Fruit fly (Drosophila melanogaster): ENCODE data around the gene PolrMT.

The PolrMT gene

DNA sequence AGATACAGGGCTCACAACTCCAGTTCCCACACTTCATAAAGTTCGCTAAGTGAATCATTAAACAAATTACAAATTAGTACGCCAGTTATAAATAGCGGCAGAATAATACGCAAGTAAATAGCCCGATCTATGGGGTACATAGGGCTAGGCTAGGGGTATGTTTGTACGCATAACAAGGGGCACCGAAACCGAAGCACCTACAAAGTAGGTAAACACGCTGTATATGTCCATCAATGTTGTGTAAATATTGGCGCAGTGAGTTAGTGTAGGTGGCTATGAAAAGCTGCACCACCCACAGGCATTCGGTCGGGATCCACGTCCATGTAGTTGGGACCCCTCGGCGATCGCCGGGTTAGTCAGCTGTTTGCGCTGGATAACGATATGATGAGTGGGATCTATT is 36.0 kb downstream of the PolrMT start (continued):
- TF ChIP-seq pan (optimal IDR thresholded peaks at IDR 0.05) = no peak
- peak in 1 of 2 experiments; percentile 89 for TF ChIP-seq pan (GFP tag; optimal IDR thresholded peaks at IDR 0.05 in 1 of 2, IDR thresholded peaks at IDR 0.05 in 1 of 2)
- TF ChIP-seq caup (GFP tag; optimal IDR thresholded peaks at IDR 0.05; ENCODE audit: severe bottlenecking) = peak; percentile 97
- TF ChIP-seq danr (GFP tag; IDR thresholded peaks at IDR 0.05) = peak; percentile 82
- peak; percentile 67 for TF ChIP-seq CG17802 (tag; optimal IDR thresholded peaks at IDR 0.05)
- peak; percentile 82 for TF ChIP-seq CG11093 (GFP tag; IDR thresholded peaks at IDR 0.05)
- TF ChIP-seq tin (GFP tag; optimal IDR thresholded peaks at IDR 0.05) = peak; percentile 80
- peak; percentile 97 for TF ChIP-seq CG12071 (GFP tag; optimal IDR thresholded peaks at IDR 0.05)
- TF ChIP-seq HLH4C (GFP tag; IDR thresholded peaks at IDR 0.05; ENCODE audit: partially characterized antibody) = no peak
- TF ChIP-seq Max (GFP tag; optimal IDR thresholded peaks at IDR 0.05) = peak; percentile 91
- peak; percentile 83 for TF ChIP-seq CG10366 (GFP tag; IDR thresholded peaks at IDR 0.05)
- no peak for TF ChIP-seq fru (optimal IDR thresholded peaks at IDR 0.05)
- peak; percentile 88 for TF ChIP-seq CG5245 (GFP tag; optimal IDR thresholded peaks at IDR 0.05)
- TF ChIP-seq Dip2 (GFP tag; IDR thresholded peaks at IDR 0.05) = no peak
- peak; percentile 52 for TF ChIP-seq nom (GFP tag; optimal IDR thresholded peaks at IDR 0.05)
- TF ChIP-seq seq (GFP tag; IDR thresholded peaks at IDR 0.05) = peak; percentile 93
- TF ChIP-seq CG17568 (GFP tag; optimal IDR thresholded peaks at IDR 0.05) = peak; percentile 96
- TF ChIP-seq Ssrp (tag; optimal IDR thresholded peaks at IDR 0.05) = peak; percentile 35
- TF ChIP-seq CG17912 (GFP tag; optimal IDR thresholded peaks at IDR 0.05) = peak; percentile 94
- peak; percentile 94 for TF ChIP-seq CG15696 (tag; optimal IDR thresholded peaks at IDR 0.05)
- TF ChIP-seq mld (GFP tag; IDR thresholded peaks at IDR 0.05; ENCODE audit: partially characterized antibody) = no peak
- peak; percentile 81 for TF ChIP-seq dati (GFP tag; IDR thresholded peaks at IDR 0.05)
- no peak for TF ChIP-seq zen2 (GFP tag; IDR thresholded peaks at IDR 0.05; ENCODE audit: partially characterized antibody)
- peak; percentile 87 for TF ChIP-seq sens-2 (GFP tag; IDR thresholded peaks at IDR 0.05)
- TF ChIP-seq Xbp1 (GFP tag; optimal IDR thresholded peaks at IDR 0.05) = peak; percentile 65
- peak; percentile 92 for TF ChIP-seq CG15011 (GFP tag; optimal IDR thresholded peaks at IDR 0.05)
- peak; percentile 81 for TF ChIP-seq CG14441 (GFP tag; IDR thresholded peaks at IDR 0.05)
- peak; percentile 78 for TF ChIP-seq fd96Cb (tag; optimal IDR thresholded peaks at IDR 0.05)
- TF ChIP-seq Lpt (GFP tag; optimal IDR thresholded peaks at IDR 0.05) = no peak
- peak; percentile 96 for TF ChIP-seq CG12769 (tag; optimal IDR thresholded peaks at IDR 0.05)
- peak; percentile 97 for TF ChIP-seq eyg (GFP tag; optimal IDR thresholded peaks at IDR 0.05)
- peak; percentile 94 for TF ChIP-seq CG3838 (GFP tag; optimal IDR thresholded peaks at IDR 0.05)
- TF ChIP-seq odd (GFP tag; optimal IDR thresholded peaks at IDR 0.05) = peak; percentile 95
- peak; percentile 86 for TF ChIP-seq CG13296 (GFP tag; optimal IDR thresholded peaks at IDR 0.05)
- peak; percentile 89 for TF ChIP-seq CG4424 (GFP tag; optimal IDR thresholded peaks at IDR 0.05)
- peak; percentile 94 for TF ChIP-seq maf-S (GFP tag; optimal IDR thresholded peaks at IDR 0.05)
- no peak for TF ChIP-seq usp (GFP tag; optimal IDR thresholded peaks at IDR 0.05)
- peak; percentile 80; the same call in 1 of the 3 replicates for TF ChIP-seq B-H1 (GFP tag; IDR thresholded peaks at IDR 0.05)
- peak; percentile 98 for TF ChIP-seq nau (GFP tag; optimal IDR thresholded peaks at IDR 0.05)
- TF ChIP-seq Elba2 (GFP tag; optimal IDR thresholded peaks at IDR 0.05) = no peak
- TF ChIP-seq repo (GFP tag; optimal IDR thresholded peaks at IDR 0.05) = peak; percentile 92
- peak; percentile 46 for TF ChIP-seq lbe (GFP tag; optimal IDR thresholded peaks at IDR 0.05)
- TF ChIP-seq Ravus (GFP tag; IDR thresholded peaks at IDR 0.05) = peak; percentile 32; the same call in 1 of the 2 replicates
- peak; percentile 93 for TF ChIP-seq CG12942 (GFP tag; optimal IDR thresholded peaks at IDR 0.05)
- peak; percentile 82 for TF ChIP-seq ap (GFP tag; IDR thresholded peaks at IDR 0.05)
- TF ChIP-seq gcm (GFP tag; optimal IDR thresholded peaks at IDR 0.05) = peak; percentile 94
- TF ChIP-seq knrl (GFP tag; IDR thresholded peaks at IDR 0.05; ENCODE audit: partially characterized antibody) = no peak
- peak; percentile 96 for TF ChIP-seq Lhr (GFP tag; optimal IDR thresholded peaks at IDR 0.05)
- peak; percentile 13 for TF ChIP-seq cg (GFP tag; optimal IDR thresholded peaks at IDR 0.05)
- peak; percentile 93 for TF ChIP-seq so (GFP tag; IDR thresholded peaks at IDR 0.05)
- TF ChIP-seq Nf-YA (GFP tag; IDR thresholded peaks at IDR 0.05) = peak; percentile 94
